Worm (Caenorhabditis elegans) whole organism, L4 larva: ENCODE results near the gene sedl-1.
A peak's percentile ranks its signal among the peaks of the same experiment; 100 is the strongest.

Source experiments
- F37D6.2 ChIP-seq: sonication (generic microtip); optimal IDR thresholded peaks from 2 replicates; lab custom pipeline; 2016; ENCODE audit warnings: mild to moderate bottlenecking, missing genetic modification characterization, missing compliant biosample characterization
- F49E8.2 ChIP-seq: sonication (generic microtip); optimal IDR thresholded peaks from 2 replicates; lab custom pipeline; 2016; ENCODE audit warnings: missing compliant biosample characterization, mild to moderate bottlenecking, missing genetic modification characterization, borderline replicate concordance
- T20F7.1 ChIP-seq: fragments of 200-800 bp; sonication (Bioruptor generic); optimal IDR thresholded peaks from 2 replicates; lab custom pipeline; 2018; ENCODE audit warnings: mild to moderate bottlenecking, missing genetic modification characterization, missing compliant biosample characterization
- T26A8.4 ChIP-seq: fragments of 200-800 bp; sonication (Bioruptor generic); IDR thresholded peaks from 2 replicates; pipeline ENCODE4 v1.3.6; 2022; ENCODE audit warnings: missing genetic modification characterization, missing compliant biosample characterization
- Y105C5A.15 ChIP-seq: fragments of 200-800 bp; sonication (Bioruptor generic); IDR thresholded peaks from 2 replicates; pipeline ENCODE4 v1.3.6; 2022; ENCODE audit warnings: missing genetic modification characterization, missing compliant biosample characterization
- ZK546.5 ChIP-seq, 2 experiments: sonication (generic microtip); optimal IDR thresholded peaks; 2 replicates each; lab custom pipeline; 2017; ENCODE audit warnings: missing biosample characterization in 2 of 2, missing genetic modification characterization in 2 of 2
- aha-1 ChIP-seq: fragments of 150-350 bp; peaks from one replicate; lab custom pipeline; 2014; ENCODE audit warnings: missing biosample characterization, missing genetic modification characterization
- ama-1 ChIP-seq: fragments of 150-350 bp; optimal IDR thresholded peaks from 2 replicates; lab custom pipeline; 2014; ENCODE audit warnings: inconsistent platforms, mixed read lengths
- arid-1 ChIP-seq: fragments of 200-800 bp; sonication (Bioruptor generic); conservative IDR thresholded peaks from 2 replicates; pipeline ENCODE4 v1.3.6; 2022; ENCODE audit warnings: missing genetic modification reagents, missing genetic modification characterization, missing compliant biosample characterization
- attf-4 ChIP-seq: sonication (generic microtip); optimal IDR thresholded peaks from 3 replicates; lab custom pipeline; 2017; ENCODE audit warnings: missing biosample characterization, missing genetic modification characterization
- ceh-20 ChIP-seq: fragments of 200-800 bp; sonication (Bioruptor generic); IDR thresholded peaks from 2 replicates; pipeline ENCODE4 v1.3.6; 2022; ENCODE audit warnings: missing genetic modification reagents, missing genetic modification characterization, missing compliant biosample characterization
- cey-2 ChIP-seq: sonication (generic microtip); optimal IDR thresholded peaks from 3 replicates; lab custom pipeline; 2017; ENCODE audit warnings: missing genetic modification characterization, mild to moderate bottlenecking, missing compliant biosample characterization, antibody characterized with exemption, borderline replicate concordance; ENCODE audit not compliant: insufficient read depth
- daf-12 ChIP-seq: fragments of 150-350 bp; optimal IDR thresholded peaks from 2 replicates; lab custom pipeline; 2014; ENCODE audit warnings: missing biosample characterization, missing genetic modification reagents, missing genetic modification characterization
- dmd-8 ChIP-seq: fragments of 200-800 bp; sonication (Bioruptor generic); IDR thresholded peaks from 2 replicates; pipeline ENCODE4 v1.3.6; 2022; ENCODE audit warnings: missing genetic modification characterization, missing compliant biosample characterization
- duxl-1 ChIP-seq: sonication (generic microtip); optimal IDR thresholded peaks from 2 replicates; lab custom pipeline; 2016; ENCODE audit warnings: mild to moderate bottlenecking, missing genetic modification characterization, moderate library complexity, missing compliant biosample characterization; ENCODE audit not compliant: poor library complexity
- egl-27 ChIP-seq: sonication (generic microtip); optimal IDR thresholded peaks from 3 replicates; lab custom pipeline; 2017; ENCODE audit warnings: missing biosample characterization, missing genetic modification reagents, missing genetic modification characterization
- fos-1 ChIP-seq: fragments of 150-350 bp; optimal IDR thresholded peaks from 2 replicates; lab custom pipeline; 2014; ENCODE audit warnings: missing biosample characterization, missing genetic modification characterization
- gei-8 ChIP-seq: fragments of 200-800 bp; sonication (Bioruptor generic); optimal IDR thresholded peaks from 2 replicates; lab custom pipeline; 2018; ENCODE audit warnings: mild to moderate bottlenecking, missing genetic modification characterization, missing compliant biosample characterization
- hlh-30 ChIP-seq: sonication (generic microtip); optimal IDR thresholded peaks from 2 replicates; lab custom pipeline; 2017; ENCODE audit warnings: antibody characterized with exemption, mild to moderate bottlenecking, missing genetic modification characterization, missing compliant biosample characterization; ENCODE audit not compliant: insufficient read depth
- hmg-1.1 ChIP-seq: fragments of 200-800 bp; sonication (Bioruptor generic); IDR thresholded peaks from 2 replicates; pipeline ENCODE4 v1.3.6; 2022; ENCODE audit warnings: missing genetic modification reagents, missing genetic modification characterization, missing compliant biosample characterization
- lin-1 ChIP-seq: fragments of 200-800 bp; sonication (Bioruptor generic); IDR thresholded peaks from 2 replicates; pipeline ENCODE4 v1.3.6; 2022; ENCODE audit warnings: missing genetic modification reagents, missing genetic modification characterization, missing compliant biosample characterization
- lin-29 ChIP-seq: fragments of 200-800 bp; sonication (Bioruptor generic); IDR thresholded peaks from 2 replicates; pipeline ENCODE4 v1.3.6; 2022; ENCODE audit warnings: missing genetic modification reagents, missing genetic modification characterization, missing compliant biosample characterization
- lir-3 ChIP-seq: sonication (generic microtip); optimal IDR thresholded peaks from 2 replicates; lab custom pipeline; 2016; ENCODE audit warnings: mild to moderate bottlenecking, missing genetic modification characterization, missing compliant biosample characterization
- mdl-1 ChIP-seq, 2 experiments: fragments of 150-350 bp in 1 of 2; sonication (generic microtip) in 1 of 2; optimal IDR thresholded peaks; 2 replicates each; lab custom pipeline; 2014 to 2017; ENCODE audit warnings: missing biosample characterization in 2 of 2, missing genetic modification characterization in 2 of 2
- mep-1 ChIP-seq: fragments of 150-350 bp; sonication (generic microtip); optimal IDR thresholded peaks from 3 replicates; lab custom pipeline; 2014; ENCODE audit warnings: missing biosample characterization, missing genetic modification characterization
- mes-2 ChIP-seq: sonication (generic microtip); optimal IDR thresholded peaks from 2 replicates; lab custom pipeline; 2016; ENCODE audit warnings: missing genotype, mild to moderate bottlenecking, missing genetic modification characterization, missing compliant biosample characterization; ENCODE audit not compliant: poor library complexity, severe bottlenecking
- mxl-2 ChIP-seq: fragments of 200-800 bp; sonication (Bioruptor generic); conservative IDR thresholded peaks from 2 replicates; pipeline ENCODE4 v1.3.6; 2022; ENCODE audit warnings: missing genetic modification reagents, missing genetic modification characterization, missing compliant biosample characterization
- mxl-3 ChIP-seq: fragments of 200-800 bp; sonication (Bioruptor generic); optimal IDR thresholded peaks from 2 replicates; lab custom pipeline; 2018; ENCODE audit warnings: mild to moderate bottlenecking, missing genetic modification characterization, missing compliant biosample characterization
- nhr-10 ChIP-seq: fragments of 150-350 bp; optimal IDR thresholded peaks from 2 replicates; lab custom pipeline; 2014; ENCODE audit warnings: missing biosample characterization, missing genetic modification characterization
- nhr-111 ChIP-seq: fragments of 200-800 bp; sonication (Bioruptor generic); optimal IDR thresholded peaks from 2 replicates; lab custom pipeline; 2018; ENCODE audit warnings: mild to moderate bottlenecking, missing genetic modification characterization, missing compliant biosample characterization
- nhr-237 ChIP-seq: sonication (generic microtip); optimal IDR thresholded peaks from 2 replicates; lab custom pipeline; 2017; ENCODE audit warnings: missing biosample characterization, missing genetic modification characterization
- nhr-76 ChIP-seq: fragments of 150-350 bp; optimal IDR thresholded peaks from 2 replicates; lab custom pipeline; 2014; ENCODE audit warnings: missing biosample characterization, missing genetic modification characterization
- php-3 ChIP-seq: fragments of 200-800 bp; sonication (Bioruptor generic); IDR thresholded peaks from 2 replicates; pipeline ENCODE4 v1.3.6; 2022; ENCODE audit warnings: missing genetic modification reagents, missing genetic modification characterization, missing compliant biosample characterization
- pqm-1 ChIP-seq: sonication (generic microtip); optimal IDR thresholded peaks from 2 replicates; lab custom pipeline; 2017; ENCODE audit warnings: missing biosample characterization, missing genetic modification characterization
- rbr-2 ChIP-seq: sonication (generic microtip); optimal IDR thresholded peaks from 2 replicates; lab custom pipeline; 2016; ENCODE audit warnings: missing genotype, missing genetic modification characterization, missing compliant biosample characterization
- set-16 ChIP-seq: fragments of 200-800 bp; sonication (Bioruptor generic); IDR thresholded peaks from 2 replicates; pipeline ENCODE4 v1.3.6; 2022; ENCODE audit warnings: missing genetic modification reagents, missing genetic modification characterization, missing compliant biosample characterization
- spr-3 ChIP-seq: fragments of 200-800 bp; sonication (Bioruptor generic); optimal IDR thresholded peaks from 2 replicates; lab custom pipeline; 2018; ENCODE audit warnings: mild to moderate bottlenecking, missing genetic modification characterization, missing compliant biosample characterization
- tag-97 ChIP-seq: fragments of 200-800 bp; sonication (Bioruptor generic); IDR thresholded peaks from 2 replicates; pipeline ENCODE4 v1.3.6; 2022; ENCODE audit warnings: missing genetic modification characterization, missing compliant biosample characterization
- unc-39 ChIP-seq: sonication (generic microtip); optimal IDR thresholded peaks from 2 replicates; lab custom pipeline; 2017; ENCODE audit warnings: missing biosample characterization, missing genetic modification characterization
- vab-7 ChIP-seq: fragments of 200-800 bp; sonication (Bioruptor generic); IDR thresholded peaks from 2 replicates; pipeline ENCODE4 v1.3.6; 2022; ENCODE audit warnings: missing genetic modification reagents, missing genetic modification characterization, missing compliant biosample characterization
- zfp-2 ChIP-seq: sonication (generic microtip); optimal IDR thresholded peaks from 2 replicates; lab custom pipeline; 2016; ENCODE audit warnings: mild to moderate bottlenecking, missing genetic modification characterization, missing compliant biosample characterization
- zip-2 ChIP-seq: fragments of 150-350 bp; optimal IDR thresholded peaks from 2 replicates; lab custom pipeline; 2014; ENCODE audit warnings: missing biosample characterization, missing genetic modification characterization

sedl-1 gene

ce11 chrX:1441602-1442183, 1.6 kb upstream of the sedl-1 start:
- no peak for TF ChIP-seq ceh-20 (GFP tag; lab: Robert Waterston, UW)
- TF ChIP-seq tag-97 (GFP tag; lab: Robert Waterston, UW) = no peak
- no peak for TF ChIP-seq mxl-2 (GFP tag; lab: Robert Waterston, UW)
- no peak for TF ChIP-seq lin-1
- TF ChIP-seq fos-1 (tag; lab: Kevin White, UChicago) = no peak
- no peak for TF ChIP-seq Y105C5A.15
- TF ChIP-seq mes-2 (tag; lab: Kevin White, UChicago) = no peak
- TF ChIP-seq arid-1 = no peak
- TF ChIP-seq nhr-237 (tag; lab: Kevin White, UChicago) = no peak
- no peak for TF ChIP-seq daf-12 (tag; lab: Kevin White, UChicago)
- TF ChIP-seq nhr-10 (tag; lab: Kevin White, UChicago) = no peak
- TF ChIP-seq aha-1 (tag; lab: Kevin White, UChicago) = peak; percentile 15
- no peak for TF ChIP-seq nhr-76 (tag; lab: Kevin White, UChicago)
- TF ChIP-seq ama-1 (lab: Kevin White, UChicago) = no peak
- peak; percentile 93 for TF ChIP-seq set-16 (GFP tag; lab: Robert Waterston, UW)
- TF ChIP-seq mxl-3 (GFP tag; lab: Kevin White, UChicago) = no peak

ce11 chrX:1438925-1439324, 1.1 kb downstream of the sedl-1 start:
- TF ChIP-seq T26A8.4 (GFP tag; lab: Robert Waterston, UW) (no peak), rbr-2 (tag; lab: Kevin White, UChicago) (peak; percentile 30), ZK546.5 (tag; optimal IDR thresholded peaks at IDR 0.05; lab: Kevin White, UChicago) (no peak), mxl-2 (GFP tag; lab: Robert Waterston, UW) (no peak), hlh-30 (tag; lab: Kevin White, UChicago) (peak; percentile 52), Y105C5A.15 (0 out of 2 replicates have a peak, but pooled peaks have one; percentile 22), php-3 (no peak), nhr-111 (GFP tag; lab: Kevin White, UChicago) (no peak), duxl-1 (no peak), F37D6.2 (tag; lab: Kevin White, UChicago) (peak; percentile 69), mdl-1 (tag; optimal IDR thresholded peaks at IDR 0.05; lab: Kevin White, UChicago) (peak in 1 of 2 experiments; percentile 53), nhr-10 (tag; lab: Kevin White, UChicago) (no peak), egl-27 (tag; lab: Kevin White, UChicago) (no peak), dmd-8 (no peak), pqm-1 (tag; lab: Kevin White, UChicago) (no peak), lin-29 (GFP tag; lab: Robert Waterston, UW) (no peak), hmg-1.1 (0 out of 2 replicates have a peak, but pooled peaks have one; percentile 25), zfp-2 (tag; lab: Kevin White, UChicago) (no peak), vab-7 (GFP tag; lab: Robert Waterston, UW) (0 out of 2 replicates have a peak, but pooled peaks have one; percentile 33), F49E8.2 (tag; lab: Kevin White, UChicago) (no peak), T20F7.1 (GFP tag; lab: Kevin White, UChicago) (no peak), attf-4 (tag; lab: Kevin White, UChicago) (no peak), lin-1 (no peak), cey-2 (tag; lab: Kevin White, UChicago) (no peak), ama-1 (lab: Kevin White, UChicago) (no peak), lir-3 (tag; lab: Kevin White, UChicago) (no peak), zip-2 (tag; lab: Kevin White, UChicago) (no peak), spr-3 (no peak), mep-1 (tag; lab: Kevin White, UChicago) (peak; percentile 28), mes-2 (tag; lab: Kevin White, UChicago) (peak; percentile 32), unc-39 (tag; lab: Kevin White, UChicago) (no peak), gei-8 (no peak)
